Fruit fly (Drosophila melanogaster) whole organism, adult: ENCODE results near the gene CG14210.

Source experiments
- CG11617 ChIP-seq: fragments of 200-800 bp; sonication (Bioruptor generic); optimal IDR thresholded peaks from 2 replicates; lab custom pipeline; 2017; ENCODE audit warnings: mild to moderate bottlenecking, missing biosample characterization, missing genetic modification reagents, missing genetic modification characterization
- CG12768 ChIP-seq: fragments of 200-800 bp; sonication (Bioruptor generic); optimal IDR thresholded peaks from 2 replicates; lab custom pipeline; 2017; ENCODE audit warnings: missing biosample characterization, missing genetic modification characterization, mild to moderate bottlenecking, moderate library complexity, missing genetic modification reagents
- CG14711 ChIP-seq: fragments of 200-800 bp; sonication (Bioruptor generic); optimal IDR thresholded peaks from 2 replicates; lab custom pipeline; 2018; ENCODE audit warnings: missing biosample characterization, mild to moderate bottlenecking, missing genetic modification characterization, moderate library complexity
- CG1620 ChIP-seq: fragments of 200-800 bp; sonication (Bioruptor generic); optimal IDR thresholded peaks from 2 replicates; lab custom pipeline; 2016; ENCODE audit warnings: missing biosample characterization, missing genetic modification characterization
- CG33017 ChIP-seq: fragments of 200-800 bp; sonication (Bioruptor generic); optimal IDR thresholded peaks from 2 replicates; lab custom pipeline; 2018; ENCODE audit warnings: missing biosample characterization, mild to moderate bottlenecking, missing genetic modification characterization, moderate library complexity
- CG5204 ChIP-seq: fragments of 200-800 bp; sonication (Bioruptor generic); optimal IDR thresholded peaks from 2 replicates; lab custom pipeline; 2016; ENCODE audit warnings: missing biosample characterization, missing genetic modification characterization
- CG7045 ChIP-seq: fragments of 200-800 bp; sonication (Bioruptor generic); optimal IDR thresholded peaks from 2 replicates; lab custom pipeline; 2017; ENCODE audit warnings: missing biosample characterization, mild to moderate bottlenecking, missing genetic modification characterization
- CG7101 ChIP-seq: fragments of 200-800 bp; sonication (Bioruptor generic); optimal IDR thresholded peaks from 2 replicates; lab custom pipeline; 2018; ENCODE audit warnings: missing biosample characterization, mild to moderate bottlenecking, missing genetic modification characterization, moderate library complexity
- Clk ChIP-seq: fragments of 200-800 bp; sonication (Bioruptor generic); optimal IDR thresholded peaks from 2 replicates; lab custom pipeline; 2017; ENCODE audit warnings: missing biosample characterization, missing genetic modification characterization
- Crg-1 ChIP-seq: fragments of 200-800 bp; sonication (Bioruptor generic); optimal IDR thresholded peaks from 2 replicates; lab custom pipeline; 2016; ENCODE audit warnings: missing biosample characterization, missing genetic modification characterization
- Hr96 ChIP-seq: fragments of 200-800 bp; sonication (Bioruptor generic); optimal IDR thresholded peaks from 2 replicates; lab custom pipeline; 2016; ENCODE audit warnings: missing biosample characterization, missing genetic modification characterization
- Mnt ChIP-seq: fragments of 200-800 bp; sonication (Bioruptor generic); optimal IDR thresholded peaks from 2 replicates; lab custom pipeline; 2016; ENCODE audit warnings: missing biosample characterization, mild to moderate bottlenecking, missing genetic modification characterization
- bab1 ChIP-seq: fragments of 200-800 bp; sonication (Bioruptor generic); optimal IDR thresholded peaks from 3 replicates; lab custom pipeline; 2019; ENCODE audit warnings: missing biosample characterization, mild to moderate bottlenecking, missing genetic modification characterization, moderate library complexity
- cic ChIP-seq: fragments of 200-800 bp; sonication (Bioruptor generic); optimal IDR thresholded peaks from 2 replicates; lab custom pipeline; 2017; ENCODE audit warnings: missing biosample characterization, mild to moderate bottlenecking, missing genetic modification characterization, moderate library complexity
- cnc ChIP-seq, 2 experiments: fragments of >200 bp; optimal IDR thresholded peaks; 2 replicates each; lab custom pipeline; 2017
- kay ChIP-seq: fragments of 200-800 bp; sonication (Bioruptor generic); peaks from one replicate; lab custom pipeline; 2016; ENCODE audit warnings: missing biosample characterization, missing genetic modification characterization, borderline replicate concordance
- ovo ChIP-seq: fragments of 200-800 bp; sonication (Bioruptor generic); optimal IDR thresholded peaks from 2 replicates; lab custom pipeline; 2016; ENCODE audit warnings: missing biosample characterization, missing genetic modification characterization
- pad ChIP-seq: fragments of 200-800 bp; sonication (Bioruptor generic); optimal IDR thresholded peaks from 3 replicates; lab custom pipeline; 2017; ENCODE audit warnings: missing biosample characterization, missing genetic modification characterization, mild to moderate bottlenecking, moderate library complexity, missing genetic modification reagents
- tj ChIP-seq: fragments of 200-800 bp; sonication (Bioruptor generic); optimal IDR thresholded peaks from 3 replicates; lab custom pipeline; 2017; ENCODE audit warnings: missing biosample characterization, mild to moderate bottlenecking, missing genetic modification characterization, moderate library complexity
- toe ChIP-seq: fragments of 200-800 bp; sonication (Bioruptor generic); optimal IDR thresholded peaks from 2 replicates; lab custom pipeline; 2016; ENCODE audit warnings: missing biosample characterization, missing genetic modification characterization

Gene CG14210

DNA sequence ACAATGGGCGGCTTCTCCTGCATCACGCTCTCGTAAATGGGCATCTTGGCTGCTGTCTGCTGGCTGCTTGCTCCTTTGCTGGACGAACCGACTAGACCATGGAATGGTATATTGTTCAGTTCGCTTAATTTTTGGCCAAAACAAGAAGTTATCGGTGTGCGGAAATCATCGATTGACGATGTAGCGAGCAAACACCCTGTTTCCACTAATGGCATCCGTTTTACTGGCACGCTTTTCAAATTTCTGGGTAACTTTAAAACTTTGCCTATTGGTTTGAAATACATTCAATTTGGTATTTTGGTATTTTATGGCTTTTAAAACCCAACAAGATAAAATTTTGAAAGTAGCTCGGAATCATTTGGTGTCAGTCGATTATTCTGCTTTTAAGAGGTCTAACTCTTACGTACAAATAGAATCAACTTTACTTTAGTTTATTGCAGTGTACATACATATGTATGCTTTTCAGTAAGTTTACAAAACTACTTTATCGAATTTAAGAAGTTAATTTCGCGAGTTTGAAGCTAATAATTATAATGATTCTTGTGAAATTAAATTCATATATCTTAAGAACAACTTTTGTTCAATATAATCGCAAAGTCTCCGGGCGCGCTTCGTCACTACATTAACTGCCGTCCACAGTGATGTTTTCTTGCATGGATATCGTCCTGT is 30.0 kb downstream of the CG14210 start, which contains the start of gene Arp10:
TSS of gene Arp10 (minus strand) at position 304 of the 669 bp plus-strand sequence.
- TF ChIP-seq bab1 (GFP tag; lab: Kevin White, UChicago) (peak; percentile 15), CG7101 (tag; lab: Kevin White, UChicago) (no peak), CG5204 (no peak), CG1620 (no peak), Mnt (GFP tag; lab: Kevin White, UChicago) (no peak), toe (GFP tag; lab: Kevin White, UChicago) (no peak), CG11617 (GFP tag; lab: Kevin White, UChicago) (no peak), CG7045 (GFP tag; lab: Kevin White, UChicago) (no peak), cic (no peak), CG33017 (tag; lab: Kevin White, UChicago) (peak; percentile 36), Clk (GFP tag; lab: Kevin White, UChicago) (no peak), CG14711 (tag; lab: Kevin White, UChicago) (no peak)

DNA sequence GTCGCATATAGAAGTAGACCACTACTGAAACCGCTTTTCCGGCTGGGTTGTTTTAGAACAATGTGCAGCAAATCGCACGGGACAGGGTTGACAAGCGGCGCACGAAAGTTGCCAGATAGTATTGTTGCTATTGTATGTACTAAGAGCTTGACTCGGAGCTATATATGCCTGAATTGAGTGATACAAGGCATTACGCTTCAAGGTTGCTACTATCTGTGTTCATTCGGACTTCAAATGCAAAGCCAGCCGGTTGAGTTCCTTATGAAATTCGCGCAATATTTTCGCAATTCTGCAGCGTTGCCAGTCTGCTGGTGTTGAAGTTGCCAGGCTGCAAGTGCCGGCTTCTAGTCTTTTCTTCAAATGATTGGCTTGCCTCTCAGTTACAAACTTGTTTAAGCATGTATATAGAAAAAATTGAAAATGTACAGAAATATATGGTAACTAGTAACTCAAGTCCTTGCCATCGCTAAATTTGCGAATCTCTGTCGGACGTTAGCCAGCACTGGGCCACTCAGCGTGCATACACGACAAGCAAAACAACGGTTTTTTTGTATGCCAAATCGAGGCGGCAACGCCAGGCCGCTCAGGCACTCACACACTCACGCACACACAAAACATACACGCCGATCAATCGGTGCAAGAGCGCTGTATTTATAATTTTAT is 35.9 kb downstream of the CG14210 start, which contains the start of the genes Ranbp21 and Elys:
TSS of gene Ranbp21 (minus strand) at position 513 of the 663 bp plus-strand sequence.
TSS of gene Elys (plus strand) at position 549 of the 663 bp plus-strand sequence.
- TF ChIP-seq bab1 (GFP tag; lab: Kevin White, UChicago), result no peak
- peak; percentile 56 for TF ChIP-seq Crg-1 (GFP tag; lab: Kevin White, UChicago)
- TF ChIP-seq CG5204, result no peak
- peak; percentile 93 for TF ChIP-seq CG14711 (tag; lab: Kevin White, UChicago)
- peak; percentile 66 for TF ChIP-seq Mnt (GFP tag; lab: Kevin White, UChicago)
- TF ChIP-seq CG7101 (tag; lab: Kevin White, UChicago), result peak; percentile 58
- peak; percentile 71 for TF ChIP-seq pad (GFP tag; lab: Kevin White, UChicago)
- no peak for TF ChIP-seq Hr96 (GFP tag; lab: Kevin White, UChicago)
- peak; percentile 55 for TF ChIP-seq CG11617 (GFP tag; lab: Kevin White, UChicago)
- no peak for TF ChIP-seq toe (GFP tag; lab: Kevin White, UChicago)
- TF ChIP-seq cnc (optimal IDR thresholded peaks at IDR 0.05; lab: Kevin White, UChicago), result no peak
- TF ChIP-seq cic, result no peak
- no peak for TF ChIP-seq CG33017 (tag; lab: Kevin White, UChicago)
- peak; percentile 3 for TF ChIP-seq Clk (GFP tag; lab: Kevin White, UChicago)
- no peak for TF ChIP-seq kay (GFP tag; lab: Kevin White, UChicago)
- TF ChIP-seq ovo, result peak; percentile 87
- peak; percentile 53 for TF ChIP-seq tj (GFP tag; lab: Kevin White, UChicago)
- TF ChIP-seq CG1620, result peak; percentile 81
- TF ChIP-seq CG12768 (GFP tag; lab: Kevin White, UChicago), result peak; percentile 21
- TF ChIP-seq CG7045 (GFP tag; lab: Kevin White, UChicago), result no peak

DNA sequence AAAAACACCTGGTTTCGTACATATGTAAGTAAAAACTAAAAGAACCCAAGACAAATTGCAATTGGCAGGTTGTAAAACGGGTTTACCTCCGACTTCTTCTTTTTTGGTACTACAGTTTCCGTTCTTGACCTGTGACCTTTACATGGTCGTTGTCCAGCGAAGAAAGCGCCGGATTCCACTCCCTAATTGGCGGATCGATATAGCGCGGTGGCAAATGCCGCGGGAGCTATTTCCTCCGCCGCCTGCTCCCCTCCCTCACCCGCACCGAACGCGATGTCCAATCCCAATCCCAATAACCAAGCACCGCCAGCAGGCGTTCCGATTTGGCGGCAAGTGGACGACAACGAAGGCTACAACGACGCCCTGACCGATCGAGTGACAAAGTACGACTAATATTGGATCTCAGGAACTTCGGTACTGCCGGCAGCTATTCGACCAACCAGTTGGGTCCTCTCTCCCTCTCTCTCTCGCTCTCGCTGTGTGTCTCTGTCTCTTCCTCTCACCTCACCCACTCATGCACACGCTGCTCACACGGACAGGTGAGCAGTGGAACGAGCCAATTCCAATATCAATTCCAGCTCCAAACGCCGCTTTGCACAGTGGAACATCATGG is 46.7 kb downstream of the CG14210 start:
- no peak for TF ChIP-seq Clk (GFP tag; lab: Kevin White, UChicago)
- peak; percentile 1 for TF ChIP-seq CG12768 (GFP tag; lab: Kevin White, UChicago)
- peak; percentile 40 for TF ChIP-seq bab1 (GFP tag; lab: Kevin White, UChicago)
- peak; percentile 29 for TF ChIP-seq CG1620

DNA sequence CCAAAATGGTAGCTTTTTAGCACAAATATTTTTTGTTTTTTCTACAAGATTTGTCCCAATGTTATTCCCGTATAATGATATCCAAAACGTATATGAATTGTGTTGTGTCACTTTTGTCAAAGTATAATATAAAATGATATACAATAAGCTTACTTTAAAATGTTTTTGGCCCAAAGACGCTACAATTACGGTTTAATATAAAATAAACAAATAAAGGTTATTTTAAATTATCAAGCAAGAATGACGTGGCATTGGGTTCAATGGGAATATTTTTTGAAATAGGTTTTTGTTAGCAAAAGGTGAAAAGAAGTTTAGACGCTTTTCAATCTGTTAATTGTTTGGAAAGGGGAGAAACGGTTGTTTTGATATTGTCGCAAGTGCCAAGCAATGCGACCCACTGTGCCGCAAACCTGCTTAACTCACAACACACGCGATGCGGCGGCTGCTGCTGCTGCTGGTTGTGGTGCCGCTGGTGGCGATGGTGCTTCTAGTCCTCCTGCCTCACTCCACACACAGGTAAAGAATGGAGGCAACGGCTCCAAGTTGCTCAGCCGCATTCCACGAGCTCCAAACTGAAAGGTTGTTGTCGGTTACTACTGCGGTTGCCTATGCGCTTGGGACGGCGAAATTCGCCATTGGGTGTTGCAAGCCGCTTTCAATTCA is 47.3 kb downstream of the CG14210 start:
- no peak for TF ChIP-seq cic
- TF ChIP-seq CG11617 (GFP tag; lab: Kevin White, UChicago), result peak; percentile 60
- peak; percentile 8 for TF ChIP-seq pad (GFP tag; lab: Kevin White, UChicago)
- TF ChIP-seq CG7045 (GFP tag; lab: Kevin White, UChicago), result peak; percentile 17
- peak; percentile 47 for TF ChIP-seq CG7101 (tag; lab: Kevin White, UChicago)
- peak; percentile 19 for TF ChIP-seq ovo
- TF ChIP-seq kay (GFP tag; lab: Kevin White, UChicago), result no peak
- TF ChIP-seq tj (GFP tag; lab: Kevin White, UChicago), result peak; percentile 17
- no peak for TF ChIP-seq bab1 (GFP tag; lab: Kevin White, UChicago)
- no peak for TF ChIP-seq CG12768 (GFP tag; lab: Kevin White, UChicago)
- peak; percentile 50 for TF ChIP-seq CG5204
- no peak for TF ChIP-seq CG1620
- TF ChIP-seq Hr96 (GFP tag; lab: Kevin White, UChicago), result no peak

DNA sequence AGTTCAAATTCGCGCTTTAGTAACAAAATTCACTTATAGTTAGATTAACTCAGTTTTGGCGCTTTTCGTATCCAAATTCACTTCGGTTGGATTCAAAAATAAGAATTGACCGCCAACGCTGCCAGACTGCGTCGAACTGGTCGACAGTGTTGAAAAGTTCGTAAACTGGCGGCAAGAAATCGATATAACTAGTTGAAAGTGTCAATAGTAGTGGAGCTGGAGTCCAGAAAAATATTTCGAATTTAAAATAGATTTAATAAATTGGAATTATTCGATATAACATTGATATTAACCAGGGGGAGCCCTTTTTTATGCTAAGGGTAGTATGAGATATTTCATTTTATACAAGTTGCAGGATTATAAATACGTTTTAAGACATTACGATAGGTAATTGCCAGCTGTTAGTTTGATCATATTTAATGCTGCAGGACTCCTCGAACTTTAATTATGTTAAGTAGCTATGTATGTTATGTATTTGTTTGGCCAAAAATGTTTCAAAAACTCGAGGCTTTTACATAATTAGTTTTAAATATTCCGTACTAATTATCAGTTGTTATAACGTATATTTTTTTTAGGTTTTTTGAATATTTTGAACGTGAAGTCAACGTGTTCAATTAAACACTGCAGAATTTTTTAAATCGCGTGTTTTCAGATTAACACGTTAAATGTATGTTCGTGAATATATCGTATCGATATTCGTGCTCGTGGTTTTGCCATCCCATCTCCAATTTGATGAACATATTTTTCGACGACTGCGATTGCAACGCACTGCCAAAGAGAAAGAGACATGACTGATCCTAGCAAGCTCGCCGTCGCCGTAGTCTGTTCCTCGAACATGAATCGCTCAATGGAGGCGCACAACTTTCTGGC is 48.1 kb downstream of the CG14210 start, which contains the start of the genes CG14223 and Ssu72:
TSS of gene CG14223 (minus strand) at position 113 of the 870 bp plus-strand sequence.
TSS of gene Ssu72 (plus strand) at position 703 of the 870 bp plus-strand sequence.
- TF ChIP-seq CG7101 (tag; lab: Kevin White, UChicago) (peak; percentile 22), CG14711 (tag; lab: Kevin White, UChicago) (no peak), tj (GFP tag; lab: Kevin White, UChicago) (no peak), ovo (no peak), CG5204 (peak; percentile 42), toe (GFP tag; lab: Kevin White, UChicago) (no peak), CG12768 (GFP tag; lab: Kevin White, UChicago) (no peak), cnc (optimal IDR thresholded peaks at IDR 0.05; lab: Kevin White, UChicago) (no peak), cic (no peak), CG1620 (peak; percentile 69), pad (GFP tag; lab: Kevin White, UChicago) (no peak), Mnt (GFP tag; lab: Kevin White, UChicago) (peak; percentile 47), CG11617 (GFP tag; lab: Kevin White, UChicago) (no peak), kay (GFP tag; lab: Kevin White, UChicago) (no peak), Hr96 (GFP tag; lab: Kevin White, UChicago) (peak; percentile 23), CG7045 (GFP tag; lab: Kevin White, UChicago) (no peak), Crg-1 (GFP tag; lab: Kevin White, UChicago) (peak; percentile 4), bab1 (GFP tag; lab: Kevin White, UChicago) (no peak)
